Worm (Caenorhabditis elegans) whole organism, L2 larva: ENCODE data around the gene srbc-71.

ENCODE experiments used
- C34F6.9 ChIP-seq: fragments of 150-350 bp; optimal IDR thresholded peaks from 2 replicates; lab custom pipeline; 2014; ENCODE audit warnings: missing biosample characterization, missing genetic modification characterization
- F13H6.1 ChIP-seq: sonication (generic microtip); optimal IDR thresholded peaks from 2 replicates; lab custom pipeline; 2016; ENCODE audit warnings: missing genetic modification characterization, missing compliant biosample characterization
- R02D3.7 ChIP-seq: fragments of 150-350 bp; optimal IDR thresholded peaks from 2 replicates; lab custom pipeline; 2014; ENCODE audit warnings: missing biosample characterization, missing genetic modification characterization
- ZK546.5 ChIP-seq: sonication (generic microtip); optimal IDR thresholded peaks from 2 replicates; lab custom pipeline; 2017; ENCODE audit warnings: missing biosample characterization, missing genetic modification characterization
- alr-1 ChIP-seq: fragments of 150-350 bp; optimal IDR thresholded peaks from 2 replicates; lab custom pipeline; 2014; ENCODE audit warnings: missing biosample characterization, missing genetic modification characterization
- ama-1 ChIP-seq: fragments of 150-350 bp; optimal IDR thresholded peaks from 2 replicates; lab custom pipeline; 2018; ENCODE audit warnings: inconsistent platforms
- blmp-1 ChIP-seq: sonication (generic microtip); optimal IDR thresholded peaks from 2 replicates; lab custom pipeline; 2017; ENCODE audit warnings: missing genetic modification characterization, mild to moderate bottlenecking, missing compliant biosample characterization, antibody characterized with exemption, moderate library complexity; ENCODE audit not compliant: insufficient read depth
- ceh-16 ChIP-seq: fragments of 150-350 bp; optimal IDR thresholded peaks from 2 replicates; lab custom pipeline; 2014; ENCODE audit warnings: missing biosample characterization, missing genetic modification characterization
- ceh-82 ChIP-seq: fragments of 150-350 bp; optimal IDR thresholded peaks from 2 replicates; lab custom pipeline; 2014; ENCODE audit warnings: missing biosample characterization, missing genetic modification characterization
- crh-2 ChIP-seq: sonication (generic microtip); optimal IDR thresholded peaks from 2 replicates; lab custom pipeline; 2017; ENCODE audit warnings: missing biosample characterization, missing genetic modification characterization
- dmd-4 ChIP-seq: sonication (generic microtip); optimal IDR thresholded peaks from 2 replicates; lab custom pipeline; 2017; ENCODE audit warnings: missing biosample characterization, missing genetic modification characterization
- egl-27 ChIP-seq: sonication (generic microtip); optimal IDR thresholded peaks from 3 replicates; lab custom pipeline; 2017; ENCODE audit warnings: missing biosample characterization, missing genetic modification reagents, missing genetic modification characterization
- fos-1 ChIP-seq: fragments of 150-350 bp; optimal IDR thresholded peaks from 2 replicates; lab custom pipeline; 2014; ENCODE audit warnings: missing biosample characterization, missing genetic modification characterization
- gmeb-1 ChIP-seq: fragments of 150-350 bp; optimal IDR thresholded peaks from 2 replicates; lab custom pipeline; 2014; ENCODE audit warnings: missing biosample characterization, missing genetic modification characterization
- lin-11 ChIP-seq: fragments of 150-350 bp; sonication (generic microtip); optimal IDR thresholded peaks from 2 replicates; lab custom pipeline; 2014; ENCODE audit warnings: missing biosample characterization, missing genetic modification characterization, inconsistent platforms, mixed read lengths
- lin-13 ChIP-seq: fragments of 150-350 bp; optimal IDR thresholded peaks from 2 replicates; lab custom pipeline; 2014; ENCODE audit warnings: missing biosample characterization, missing genetic modification reagents, missing genetic modification characterization
- lin-39 ChIP-seq: fragments of 150-350 bp; optimal IDR thresholded peaks from 2 replicates; lab custom pipeline; 2014; ENCODE audit warnings: missing biosample characterization, missing genetic modification reagents, missing genetic modification characterization
- lsy-2 ChIP-seq, 2 experiments: fragments of 150-350 bp in 1 of 2; sonication (generic microtip) in 1 of 2; optimal IDR thresholded peaks; 2 replicates each; lab custom pipeline; 2014 to 2017; ENCODE audit warnings: missing biosample characterization in 2 of 2, missing genetic modification characterization in 2 of 2
- mab-5 ChIP-seq: fragments of 150-350 bp; optimal IDR thresholded peaks from 2 replicates; lab custom pipeline; 2014; ENCODE audit warnings: missing biosample characterization, missing genetic modification characterization
- mbf-1 ChIP-seq: sonication (generic microtip); optimal IDR thresholded peaks from 2 replicates; lab custom pipeline; 2017; ENCODE audit warnings: missing biosample characterization, missing genetic modification characterization
- mdl-1 ChIP-seq, 2 experiments: fragments of 150-350 bp in 1 of 2; sonication (generic microtip) in 1 of 2; optimal IDR thresholded peaks; 2 replicates each; lab custom pipeline; 2017; ENCODE audit warnings: missing biosample characterization in 2 of 2, missing genetic modification characterization in 2 of 2
- nhr-10 ChIP-seq: sonication (generic microtip); optimal IDR thresholded peaks from 2 replicates; lab custom pipeline; 2017; ENCODE audit warnings: missing biosample characterization, missing genetic modification characterization
- nhr-11 ChIP-seq: fragments of 150-350 bp; optimal IDR thresholded peaks from 2 replicates; lab custom pipeline; 2014; ENCODE audit warnings: missing biosample characterization, missing genetic modification characterization
- nhr-12 ChIP-seq: fragments of 150-350 bp; optimal IDR thresholded peaks from 2 replicates; lab custom pipeline; 2014; ENCODE audit warnings: missing biosample characterization, missing genetic modification characterization
- nhr-129 ChIP-seq: fragments of 150-350 bp; optimal IDR thresholded peaks from 2 replicates; lab custom pipeline; 2014; ENCODE audit warnings: missing biosample characterization, missing genetic modification characterization
- nhr-21 ChIP-seq: fragments of 150-350 bp; optimal IDR thresholded peaks from 2 replicates; lab custom pipeline; 2014; ENCODE audit warnings: missing biosample characterization, missing genetic modification characterization
- nhr-23 ChIP-seq: fragments of 150-350 bp; optimal IDR thresholded peaks from 2 replicates; lab custom pipeline; 2014; ENCODE audit warnings: missing biosample characterization, missing genetic modification reagents, missing genetic modification characterization
- nhr-237 ChIP-seq: fragments of 150-350 bp; optimal IDR thresholded peaks from 2 replicates; lab custom pipeline; 2014; ENCODE audit warnings: missing biosample characterization, missing genetic modification characterization
- nhr-25 ChIP-seq: fragments of 150-350 bp; sonication (generic microtip); optimal IDR thresholded peaks from 3 replicates; lab custom pipeline; 2014; ENCODE audit warnings: missing biosample characterization, missing genetic modification characterization
- nhr-6 ChIP-seq: fragments of 150-350 bp; optimal IDR thresholded peaks from 2 replicates; lab custom pipeline; 2014; ENCODE audit warnings: missing biosample characterization, missing genetic modification characterization
- peb-1 ChIP-seq: fragments of 150-350 bp; optimal IDR thresholded peaks from 2 replicates; lab custom pipeline; 2014; ENCODE audit warnings: missing biosample characterization, missing genetic modification characterization
- sem-4 ChIP-seq: fragments of 150-350 bp; optimal IDR thresholded peaks from 2 replicates; lab custom pipeline; 2014; ENCODE audit warnings: missing biosample characterization, missing genetic modification reagents, missing genetic modification characterization
- skn-1 ChIP-seq: sonication (generic microtip); optimal IDR thresholded peaks from 2 replicates; lab custom pipeline; 2017; ENCODE audit warnings: missing biosample characterization, missing genetic modification characterization
- sma-3 ChIP-seq: sonication (generic microtip); optimal IDR thresholded peaks from 2 replicates; lab custom pipeline; 2016; ENCODE audit warnings: missing genetic modification reagents, missing genetic modification characterization, missing compliant biosample characterization
- sma-9 ChIP-seq, 2 experiments: fragments of 150-350 bp in 1 of 2; sonication (generic microtip) in 1 of 2; optimal IDR thresholded peaks; 2 replicates each; lab custom pipeline; 2014 to 2016; ENCODE audit warnings: missing genetic modification characterization in 2 of 2, mild to moderate bottlenecking in 1 of 2, missing biosample characterization in 1 of 2, missing compliant biosample characterization in 1 of 2, missing genetic modification reagents in 1 of 2, moderate library complexity in 1 of 2
- unc-39 ChIP-seq: fragments of 150-350 bp; optimal IDR thresholded peaks from 2 replicates; lab custom pipeline; 2014; ENCODE audit warnings: missing biosample characterization, missing genetic modification characterization
- unc-55 ChIP-seq: fragments of 150-350 bp; sonication (generic microtip); optimal IDR thresholded peaks from 3 replicates; lab custom pipeline; 2014; ENCODE audit warnings: missing biosample characterization, missing genetic modification reagents, missing genetic modification characterization
- zag-1 ChIP-seq: fragments of 150-350 bp; optimal IDR thresholded peaks from 2 replicates; lab custom pipeline; 2014; ENCODE audit warnings: missing biosample characterization, missing genetic modification characterization
- ztf-1 ChIP-seq: fragments of 200-800 bp; sonication (Bioruptor generic); conservative IDR thresholded peaks from 2 replicates; pipeline ENCODE4 v1.3.6; 2022; ENCODE audit warnings: missing genetic modification characterization, missing compliant biosample characterization
- ztf-11 ChIP-seq: sonication (generic microtip); optimal IDR thresholded peaks from 2 replicates; lab custom pipeline; 2017; ENCODE audit warnings: missing biosample characterization, missing genetic modification characterization
- ztf-4 ChIP-seq: fragments of 150-350 bp; optimal IDR thresholded peaks from 2 replicates; lab custom pipeline; 2014; ENCODE audit warnings: missing biosample characterization, missing genetic modification characterization

Gene srbc-71

DNA sequence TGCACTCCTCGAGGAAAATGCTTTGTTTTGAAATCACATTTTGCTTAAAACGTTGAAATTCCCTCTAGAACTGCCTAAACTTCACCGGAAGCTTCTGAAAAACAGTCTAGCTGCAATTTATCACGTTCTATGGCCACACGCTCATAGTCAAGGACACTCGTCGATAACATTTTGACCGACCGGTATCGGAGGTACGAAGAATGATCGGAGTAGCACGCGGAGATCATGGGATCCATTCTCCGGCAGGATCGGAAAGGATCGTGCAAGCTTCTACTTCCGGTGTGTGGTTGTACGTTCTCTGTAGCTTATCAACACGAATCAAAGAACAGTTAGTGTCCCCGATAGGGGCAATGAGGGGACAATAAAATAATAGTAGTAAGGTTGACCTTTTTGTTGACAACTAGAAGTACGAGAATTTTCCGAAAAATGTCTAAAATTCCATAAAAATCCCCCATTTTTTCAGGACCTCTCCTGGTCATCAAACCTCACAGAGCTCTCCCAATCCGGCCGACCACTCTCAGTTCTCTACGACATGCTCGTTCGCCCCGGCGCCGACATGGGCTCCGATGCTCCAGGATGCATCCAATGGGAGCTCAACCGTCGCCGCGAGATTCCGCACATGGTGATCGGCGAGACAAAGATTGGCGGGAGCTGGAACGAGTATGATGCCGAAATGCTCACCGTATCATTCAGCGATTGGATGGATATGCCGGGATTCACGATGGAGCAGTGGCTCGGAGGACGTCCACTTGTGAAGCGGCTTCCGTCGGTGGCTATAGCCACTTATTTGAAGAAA lies 9.5 kb downstream of the srbc-71 start:
- TF ChIP-seq nhr-129 (tag; lab: Kevin White, UChicago): no peak
- peak; percentile 21 for TF ChIP-seq fos-1
- peak; percentile 24 for TF ChIP-seq sma-3 (GFP tag; lab: Kevin White, UChicago)
- no peak for TF ChIP-seq ztf-1 (GFP tag; lab: Robert Waterston, UW)
- no peak for TF ChIP-seq ceh-16
- TF ChIP-seq nhr-21 (tag; lab: Kevin White, UChicago): peak; percentile 86
- TF ChIP-seq lin-11 (tag; lab: Kevin White, UChicago): no peak
- no peak for TF ChIP-seq ztf-4 (tag; lab: Kevin White, UChicago)
- TF ChIP-seq sma-9 (GFP tag; optimal IDR thresholded peaks at IDR 0.05; lab: Kevin White, UChicago): peak; percentile 73
- TF ChIP-seq sma-9 (tag; optimal IDR thresholded peaks at IDR 0.05; lab: Kevin White, UChicago): no peak
- TF ChIP-seq egl-27: peak; percentile 4

DNA sequence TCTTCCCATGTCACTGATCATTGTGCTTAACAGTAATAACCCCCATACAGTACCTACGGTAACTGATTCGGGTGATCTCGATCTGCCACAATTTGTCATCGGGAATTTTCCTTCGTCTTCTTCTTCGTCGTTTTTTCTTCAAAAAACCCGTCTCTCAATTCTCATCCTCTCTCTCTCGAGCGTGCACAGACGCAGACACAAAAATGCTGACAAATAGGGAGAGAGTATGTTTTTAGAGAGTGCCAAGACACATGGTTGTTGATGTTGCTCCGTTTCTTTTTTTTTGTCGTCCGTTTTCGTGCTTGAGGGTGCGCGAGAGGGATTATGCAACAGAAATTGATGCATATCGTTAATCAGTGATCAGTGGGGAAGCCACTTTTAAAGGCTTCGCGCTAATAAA lies 10.4 kb downstream of the srbc-71 start:
- peak; percentile 22 for TF ChIP-seq gmeb-1 (tag; lab: Kevin White, UChicago)
- TF ChIP-seq lsy-2 (tag; optimal IDR thresholded peaks at IDR 0.05; lab: Kevin White, UChicago): peak; percentile 36 to 78
- TF ChIP-seq lin-39 (tag; lab: Kevin White, UChicago): no peak
- no peak for TF ChIP-seq ceh-82
- no peak for TF ChIP-seq ztf-1 (GFP tag; lab: Robert Waterston, UW)
- no peak for TF ChIP-seq nhr-237
- peak; percentile 71 for TF ChIP-seq nhr-21 (tag; lab: Kevin White, UChicago)
- peak; percentile 38 for TF ChIP-seq nhr-6 (tag; lab: Kevin White, UChicago)
- TF ChIP-seq ceh-16: no peak
- TF ChIP-seq skn-1 (tag; lab: Kevin White, UChicago): peak; percentile 100
- peak; percentile 85 for TF ChIP-seq nhr-129 (tag; lab: Kevin White, UChicago)
- TF ChIP-seq F13H6.1 (tag; lab: Kevin White, UChicago): peak; percentile 55
- no peak for TF ChIP-seq nhr-10 (tag; lab: Kevin White, UChicago)
- TF ChIP-seq fos-1: peak; percentile 70
- peak; percentile 39 for TF ChIP-seq egl-27
- TF ChIP-seq mdl-1 (tag; optimal IDR thresholded peaks at IDR 0.05; lab: Kevin White, UChicago): peak; percentile 73 to 76
- TF ChIP-seq ztf-11: no peak
- TF ChIP-seq zag-1 (tag; lab: Kevin White, UChicago): peak; percentile 38
- TF ChIP-seq peb-1 (tag; lab: Kevin White, UChicago): no peak
- TF ChIP-seq sma-9 (GFP tag; optimal IDR thresholded peaks at IDR 0.05; lab: Kevin White, UChicago): peak; percentile 76
- no peak for TF ChIP-seq sma-9 (tag; optimal IDR thresholded peaks at IDR 0.05; lab: Kevin White, UChicago)
- TF ChIP-seq ztf-4 (tag; lab: Kevin White, UChicago): no peak
- no peak for TF ChIP-seq nhr-11
- TF ChIP-seq crh-2: peak; percentile 74
- no peak for TF ChIP-seq dmd-4 (tag; lab: Kevin White, UChicago)
- peak; percentile 82 for TF ChIP-seq ama-1 (lab: Kevin White, UChicago)
- TF ChIP-seq ZK546.5 (tag; lab: Kevin White, UChicago): no peak
- TF ChIP-seq blmp-1 (tag; lab: Kevin White, UChicago): peak; percentile 25
- TF ChIP-seq lin-13 (GFP tag; lab: Kevin White, UChicago): peak; percentile 58
- peak; percentile 92 for TF ChIP-seq unc-55 (GFP tag; lab: Kevin White, UChicago)
- no peak for TF ChIP-seq mab-5
- no peak for TF ChIP-seq nhr-12 (tag; lab: Kevin White, UChicago)
- no peak for TF ChIP-seq alr-1
- peak; percentile 6 for TF ChIP-seq sem-4 (tag; lab: Kevin White, UChicago)
- TF ChIP-seq unc-39 (tag; lab: Kevin White, UChicago): no peak
- TF ChIP-seq nhr-23 (tag; lab: Kevin White, UChicago): no peak
- TF ChIP-seq R02D3.7 (tag; lab: Kevin White, UChicago): no peak
- TF ChIP-seq sma-3 (GFP tag; lab: Kevin White, UChicago): peak; percentile 46
- peak; percentile 39 for TF ChIP-seq nhr-25 (tag; lab: Kevin White, UChicago)
- TF ChIP-seq mbf-1 (tag; lab: Kevin White, UChicago): no peak
- TF ChIP-seq C34F6.9 (tag; lab: Kevin White, UChicago): peak; percentile 81
- TF ChIP-seq, all 48 proteins: peak for 21
